Fruit fly (Drosophila melanogaster): ENCODE results near the gene ush.

Gene ush

dm6 chr2L:512028-512427 lies 36.0 kb downstream of the ush start (continued):
- TF ChIP-seq Pdp1 (GFP tag; optimal IDR thresholded peaks at IDR 0.05) = peak; percentile 16 to 31
- peak; percentile 64 for TF ChIP-seq CG17385 (GFP tag; optimal IDR thresholded peaks at IDR 0.05)
- TF ChIP-seq MESR4 (GFP tag; optimal IDR thresholded peaks at IDR 0.05) = no peak
- TF ChIP-seq Asciz (GFP tag; optimal IDR thresholded peaks at IDR 0.05) = no peak
- TF ChIP-seq CG8924 (tag; optimal IDR thresholded peaks at IDR 0.05) = peak; percentile 61
- no peak for TF ChIP-seq abd-A (tag; optimal IDR thresholded peaks at IDR 0.05)
- peak; percentile 22 for TF ChIP-seq trem (tag; optimal IDR thresholded peaks at IDR 0.05)
- peak; percentile 65 for TF ChIP-seq az2 (GFP tag; optimal IDR thresholded peaks at IDR 0.05)
- TF ChIP-seq CG10366 (GFP tag; IDR thresholded peaks at IDR 0.05) = peak; percentile 67
- no peak for TF ChIP-seq fd102C (GFP tag; optimal IDR thresholded peaks at IDR 0.05)
- TF ChIP-seq maf-S (GFP tag; optimal IDR thresholded peaks at IDR 0.05) = peak; percentile 14
- TF ChIP-seq ham (GFP tag; IDR thresholded peaks at IDR 0.05) = no peak
- TF ChIP-seq CG4707 (GFP tag; optimal IDR thresholded peaks at IDR 0.05) = peak; percentile 40
- no peak for TF ChIP-seq hth (optimal IDR thresholded peaks at IDR 0.05)
- 0 out of 2 replicates have a peak, but pooled peaks have one; percentile 20 for TF ChIP-seq Ada2b (GFP tag; IDR thresholded peaks at IDR 0.05)
- no peak for TF ChIP-seq pan (optimal IDR thresholded peaks at IDR 0.05)
- TF ChIP-seq pan (GFP tag; optimal IDR thresholded peaks at IDR 0.05 in 1 of 2, IDR thresholded peaks at IDR 0.05 in 1 of 2) = peak in 1 of 2 experiments; percentile 58
- no peak for TF ChIP-seq nau (GFP tag; optimal IDR thresholded peaks at IDR 0.05)
- peak; percentile 18 for TF ChIP-seq CG12299 (tag; optimal IDR thresholded peaks at IDR 0.05)
- no peak for TF ChIP-seq disco-r (GFP tag; optimal IDR thresholded peaks at IDR 0.05)
- TF ChIP-seq CG34422 (GFP tag; IDR thresholded peaks at IDR 0.05) = no peak
- TF ChIP-seq da (GFP tag; optimal IDR thresholded peaks at IDR 0.05) = no peak
- TF ChIP-seq Mes4 (GFP tag; optimal IDR thresholded peaks at IDR 0.05) = no peak
- no peak for TF ChIP-seq Antp (GFP tag; optimal IDR thresholded peaks at IDR 0.05)
- peak; percentile 68 for TF ChIP-seq CoRest (tag; optimal IDR thresholded peaks at IDR 0.05)
- no peak; the same call in 1 of the 2 replicates for TF ChIP-seq E2f1 (GFP tag; IDR thresholded peaks at IDR 0.05)
- no peak for TF ChIP-seq tup (GFP tag; optimal IDR thresholded peaks at IDR 0.05)
- no peak for TF ChIP-seq gfzf (GFP tag; optimal IDR thresholded peaks at IDR 0.05)
- peak; percentile 54 for TF ChIP-seq phol (tag; optimal IDR thresholded peaks at IDR 0.05)
- TF ChIP-seq CG17568 (GFP tag; optimal IDR thresholded peaks at IDR 0.05) = peak; percentile 50
- no peak for TF ChIP-seq sug (tag; optimal IDR thresholded peaks at IDR 0.05)
- no peak for TF ChIP-seq CrebB (tag; optimal IDR thresholded peaks at IDR 0.05)
- peak; percentile 46 for TF ChIP-seq trh (GFP tag; optimal IDR thresholded peaks at IDR 0.05)
- peak; percentile 26 for TF ChIP-seq twi (tag; optimal IDR thresholded peaks at IDR 0.05)
- peak; percentile 54 for TF ChIP-seq CG11247 (GFP tag; IDR thresholded peaks at IDR 0.05)
- no peak for TF ChIP-seq BtbVII (GFP tag; optimal IDR thresholded peaks at IDR 0.05)
- TF ChIP-seq D19B (GFP tag; optimal IDR thresholded peaks at IDR 0.05) = no peak
- peak; percentile 82 for TF ChIP-seq CG7839 (tag; optimal IDR thresholded peaks at IDR 0.05)
- no peak for TF ChIP-seq zen (tag; optimal IDR thresholded peaks at IDR 0.05)
- no peak for TF ChIP-seq klu (GFP tag; IDR thresholded peaks at IDR 0.05)
- TF ChIP-seq corto (GFP tag; optimal IDR thresholded peaks at IDR 0.05) = peak; percentile 28
- TF ChIP-seq CG8765 (GFP tag; IDR thresholded peaks at IDR 0.05) = peak; percentile 20; the same call in 1 of the 2 replicates
- peak; percentile 57 for TF ChIP-seq Oaz (GFP tag; IDR thresholded peaks at IDR 0.05)
- no peak for TF ChIP-seq pho (GFP tag; optimal IDR thresholded peaks at IDR 0.05)
- TF ChIP-seq CG2678 (tag; optimal IDR thresholded peaks at IDR 0.05) = peak; percentile 52
- no peak for TF ChIP-seq ERR (GFP tag; optimal IDR thresholded peaks at IDR 0.05)
- TF ChIP-seq luna (GFP tag; optimal IDR thresholded peaks at IDR 0.05) = no peak
- TF ChIP-seq crp (GFP tag; optimal IDR thresholded peaks at IDR 0.05) = no peak
- no peak for TF ChIP-seq sr (GFP tag; IDR thresholded peaks at IDR 0.05)
- peak; percentile 68 for TF ChIP-seq sisA (GFP tag; IDR thresholded peaks at IDR 0.05)
- TF ChIP-seq H2.0 (GFP tag; IDR thresholded peaks at IDR 0.05) = peak; percentile 72
- no peak for TF ChIP-seq pfk (GFP tag; optimal IDR thresholded peaks at IDR 0.05)

Data from whole organism, embryonic.